Worm (Caenorhabditis elegans) whole organism, young adult: ENCODE data around the gene C04G2.10.

Experiments
- B0035.1 ChIP-seq: sonication (generic microtip); optimal IDR thresholded peaks from 2 replicates; lab custom pipeline; 2016; ENCODE audit warnings: missing genetic modification characterization, mild to moderate bottlenecking, missing compliant biosample characterization, missing genotype, missing genetic modification reagents
- B0261.1 ChIP-seq: sonication (generic microtip); optimal IDR thresholded peaks from 2 replicates; lab custom pipeline; 2016; ENCODE audit warnings: mild to moderate bottlenecking, missing genetic modification characterization, moderate library complexity, missing compliant biosample characterization
- C06A6.2 ChIP-seq: fragments of 200-800 bp; sonication (Bioruptor generic); conservative IDR thresholded peaks from 2 replicates; pipeline ENCODE4 v1.3.6; 2022; ENCODE audit warnings: missing genetic modification characterization, missing compliant biosample characterization
- C17E4.6 ChIP-seq: fragments of 200-800 bp; sonication (Bioruptor generic); IDR thresholded peaks from 2 replicates; pipeline ENCODE4 v1.3.6; 2022; ENCODE audit warnings: missing genetic modification reagents, missing genetic modification characterization, missing compliant biosample characterization
- D2030.7 ChIP-seq: fragments of 200-800 bp; sonication (Bioruptor generic); IDR thresholded peaks from 2 replicates; pipeline ENCODE4 v1.3.6; 2022; ENCODE audit warnings: missing genetic modification reagents, missing genetic modification characterization, missing compliant biosample characterization
- F22D6.2 ChIP-seq: sonication (generic microtip); optimal IDR thresholded peaks from 2 replicates; lab custom pipeline; 2016; ENCODE audit warnings: mild to moderate bottlenecking, missing genetic modification characterization, missing compliant biosample characterization
- F37B4.10 ChIP-seq: fragments of 200-800 bp; sonication (Bioruptor generic); IDR thresholded peaks from 2 replicates; pipeline ENCODE4 v1.3.6; 2022; ENCODE audit warnings: missing genetic modification characterization, missing compliant biosample characterization
- F52B5.7 ChIP-seq: sonication (generic microtip); optimal IDR thresholded peaks from 2 replicates; lab custom pipeline; 2016; ENCODE audit warnings: mild to moderate bottlenecking, missing genetic modification characterization, missing compliant biosample characterization
- F55B11.4 ChIP-seq: sonication (generic microtip); optimal IDR thresholded peaks from 2 replicates; lab custom pipeline; 2016; ENCODE audit warnings: missing compliant biosample characterization, missing genetic modification characterization, borderline replicate concordance; ENCODE audit not compliant: insufficient read depth
- F57A8.1 ChIP-seq: fragments of 200-800 bp; sonication (Bioruptor generic); optimal IDR thresholded peaks from 2 replicates; lab custom pipeline; 2018; ENCODE audit warnings: mild to moderate bottlenecking, missing genetic modification characterization, moderate library complexity, missing compliant biosample characterization
- Y53F4B.3 ChIP-seq: fragments of 200-800 bp; sonication (Bioruptor generic); IDR thresholded peaks from 2 replicates; pipeline ENCODE4 v1.3.6; 2022; ENCODE audit warnings: missing genetic modification reagents, missing genetic modification characterization, missing compliant biosample characterization
- Y67H2A.10 ChIP-seq: fragments of 200-800 bp; sonication (Bioruptor generic); conservative IDR thresholded peaks from 2 replicates; pipeline ENCODE4 v1.3.6; 2022; ENCODE audit warnings: missing genetic modification reagents, missing genetic modification characterization, missing compliant biosample characterization
- ama-1 ChIP-seq, 3 experiments: fragments of 150-350 bp in 1 of 3; sonication (generic microtip) in 2 of 3; optimal IDR thresholded peaks; 2 replicates each; lab custom pipeline; 2014 to 2018; ENCODE audit warnings: missing biosample characterization in 2 of 3, missing genetic modification characterization in 2 of 3, missing genetic modification reagents in 2 of 3
- attf-5 ChIP-seq: fragments of 200-800 bp; sonication (Bioruptor generic); optimal IDR thresholded peaks from 2 replicates; lab custom pipeline; 2018; ENCODE audit warnings: mild to moderate bottlenecking, missing genetic modification characterization, missing compliant biosample characterization
- bed-1 ChIP-seq: fragments of 200-800 bp; sonication (Bioruptor generic); IDR thresholded peaks from 2 replicates; pipeline ENCODE4 v1.3.6; 2022; ENCODE audit warnings: missing genetic modification reagents, missing genetic modification characterization, missing compliant biosample characterization
- bed-2 ChIP-seq: fragments of 200-800 bp; sonication (Bioruptor generic); IDR thresholded peaks from 2 replicates; pipeline ENCODE4 v1.3.6; 2022; ENCODE audit warnings: missing genetic modification reagents, missing genetic modification characterization, missing compliant biosample characterization
- ceh-100 ChIP-seq: fragments of 200-800 bp; sonication (Bioruptor generic); IDR thresholded peaks from 2 replicates; pipeline ENCODE4 v1.3.6; 2022; ENCODE audit warnings: missing genetic modification reagents, missing genetic modification characterization, missing compliant biosample characterization
- ceh-27 ChIP-seq: fragments of 200-800 bp; sonication (Bioruptor generic); optimal IDR thresholded peaks from 2 replicates; lab custom pipeline; 2018; ENCODE audit warnings: mild to moderate bottlenecking, missing genetic modification characterization, moderate library complexity, missing compliant biosample characterization
- ceh-79 ChIP-seq: sonication (generic microtip); optimal IDR thresholded peaks from 2 replicates; lab custom pipeline; 2017; ENCODE audit warnings: mild to moderate bottlenecking, missing genetic modification characterization, missing compliant biosample characterization
- dpl-1 ChIP-seq: fragments of 150-350 bp; optimal IDR thresholded peaks from 2 replicates; lab custom pipeline; 2014; ENCODE audit warnings: missing biosample characterization, missing genetic modification reagents, missing genetic modification characterization
- ets-4 ChIP-seq: fragments of 200-800 bp; sonication (Bioruptor generic); optimal IDR thresholded peaks from 2 replicates; lab custom pipeline; 2018; ENCODE audit warnings: mild to moderate bottlenecking, missing genetic modification characterization, missing compliant biosample characterization
- lag-1 ChIP-seq: fragments of 200-800 bp; sonication (Bioruptor generic); IDR thresholded peaks from 2 replicates; pipeline ENCODE4 v1.3.6; 2022; ENCODE audit warnings: missing genetic modification reagents, missing genetic modification characterization, missing compliant biosample characterization
- let-607 ChIP-seq, 2 experiments: fragments of 200-800 bp in 1 of 2; sonication (Bioruptor generic) in 1 of 2; sonication (generic microtip) in 1 of 2; optimal IDR thresholded peaks; 2 replicates each; lab custom pipeline; 2016 to 2018; ENCODE audit warnings: mild to moderate bottlenecking in 2 of 2, missing compliant biosample characterization in 2 of 2, missing genetic modification characterization in 2 of 2, moderate library complexity in 2 of 2, missing genotype in 1 of 2
- lin-35 ChIP-seq, 3 experiments: fragments of 150-350 bp in 2 of 3; sonication (generic microtip) in 1 of 3; optimal IDR thresholded peaks; 2 replicates each; lab custom pipeline; 2014 to 2018; ENCODE audit warnings: missing biosample characterization in 3 of 3, missing genetic modification characterization in 3 of 3, missing genetic modification reagents in 3 of 3
- lin-40 ChIP-seq: sonication (generic microtip); optimal IDR thresholded peaks from 2 replicates; lab custom pipeline; 2016; ENCODE audit warnings: missing genetic modification characterization, mild to moderate bottlenecking, missing compliant biosample characterization, missing genotype, missing genetic modification reagents
- lir-1 ChIP-seq: fragments of 200-800 bp; sonication (Bioruptor generic); conservative IDR thresholded peaks from 2 replicates; pipeline ENCODE4 v1.3.6; 2022; ENCODE audit warnings: missing genetic modification reagents, missing genetic modification characterization, missing compliant biosample characterization
- lsy-27 ChIP-seq: sonication (generic microtip); optimal IDR thresholded peaks from 2 replicates; lab custom pipeline; 2017; ENCODE audit warnings: missing genetic modification characterization, mild to moderate bottlenecking, missing compliant biosample characterization, antibody characterized with exemption, missing genotype, borderline replicate concordance; ENCODE audit not compliant: insufficient read depth
- mel-28 ChIP-seq: sonication (generic microtip); optimal IDR thresholded peaks from 2 replicates; lab custom pipeline; 2016; ENCODE audit warnings: borderline replicate concordance, mild to moderate bottlenecking, missing genetic modification characterization, missing compliant biosample characterization
- mes-4 ChIP-seq: sonication (generic microtip); optimal IDR thresholded peaks from 2 replicates; lab custom pipeline; 2016; ENCODE audit warnings: missing genotype, missing genetic modification characterization, missing compliant biosample characterization
- nfya-2 ChIP-seq: fragments of 200-800 bp; sonication (Bioruptor generic); IDR thresholded peaks from 2 replicates; pipeline ENCODE4 v1.3.6; 2022; ENCODE audit warnings: missing genetic modification reagents, missing genetic modification characterization, missing compliant biosample characterization
- nhr-27 ChIP-seq: fragments of 200-800 bp; sonication (Bioruptor generic); optimal IDR thresholded peaks from 2 replicates; lab custom pipeline; 2018; ENCODE audit warnings: mild to moderate bottlenecking, missing genetic modification characterization, moderate library complexity, missing compliant biosample characterization
- nhr-80 ChIP-seq: sonication (generic microtip); optimal IDR thresholded peaks from 2 replicates; lab custom pipeline; 2016; ENCODE audit warnings: missing genetic modification characterization, missing compliant biosample characterization
- nhr-90 ChIP-seq: sonication (generic microtip); optimal IDR thresholded peaks from 2 replicates; lab custom pipeline; 2016; ENCODE audit warnings: missing genotype, mild to moderate bottlenecking, missing genetic modification characterization, missing compliant biosample characterization
- rcor-1 ChIP-seq: fragments of 200-800 bp; sonication (Bioruptor generic); IDR thresholded peaks from 2 replicates; pipeline ENCODE4 v1.3.6; 2022; ENCODE audit warnings: missing genetic modification reagents, missing genetic modification characterization, missing compliant biosample characterization
- snpc-1.1 ChIP-seq: sonication (generic microtip); optimal IDR thresholded peaks from 2 replicates; lab custom pipeline; 2017; ENCODE audit warnings: missing genetic modification characterization, mild to moderate bottlenecking, missing compliant biosample characterization, antibody characterized with exemption, moderate library complexity, missing genotype, missing genetic modification reagents; ENCODE audit not compliant: insufficient read depth
- tbx-9 ChIP-seq: sonication (generic microtip); optimal IDR thresholded peaks from 2 replicates; lab custom pipeline; 2016; ENCODE audit warnings: borderline replicate concordance, missing genetic modification characterization, inconsistent platforms, missing compliant biosample characterization
- unc-62 ChIP-seq: fragments of 150-350 bp; optimal IDR thresholded peaks from 2 replicates; lab custom pipeline; 2014; ENCODE audit warnings: missing biosample characterization, missing genetic modification reagents, missing genetic modification characterization
- zim-3 ChIP-seq: sonication (generic microtip); optimal IDR thresholded peaks from 2 replicates; lab custom pipeline; 2017; ENCODE audit warnings: mild to moderate bottlenecking, missing genetic modification characterization, moderate library complexity, missing compliant biosample characterization

The C04G2.10 gene

DNA sequence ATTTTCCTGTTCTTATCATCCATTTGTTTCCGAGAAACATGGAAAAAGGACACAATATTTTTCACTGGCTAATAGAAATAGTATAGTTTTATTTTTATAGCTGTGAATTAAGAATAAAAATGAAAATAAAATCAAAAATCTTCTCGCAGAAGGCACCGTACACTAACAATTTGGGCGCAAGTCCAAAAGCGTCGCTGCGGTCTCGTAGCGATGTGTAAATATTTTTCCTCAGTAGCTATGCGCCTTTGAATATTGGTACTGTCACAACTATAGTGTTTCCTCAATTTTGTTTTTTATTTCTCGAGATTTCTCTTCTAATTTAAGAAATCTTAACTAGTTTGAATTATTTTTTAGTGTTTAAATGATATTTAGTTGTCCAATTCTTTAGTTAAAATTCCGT is 41.8 kb downstream of the C04G2.10 start (continued):
- no peak for TF ChIP-seq C17E4.6 (GFP tag; lab: Robert Waterston, UW)
- TF ChIP-seq D2030.7 (GFP tag; lab: Robert Waterston, UW): peak; percentile 51
- no peak for TF ChIP-seq attf-5 (GFP tag; lab: Kevin White, UChicago)
- no peak for TF ChIP-seq ceh-27 (GFP tag; lab: Kevin White, UChicago)
- TF ChIP-seq lin-40: no peak
- no peak for TF ChIP-seq ceh-79 (tag; lab: Kevin White, UChicago)
- no peak for TF ChIP-seq C06A6.2
- TF ChIP-seq dpl-1 (GFP tag; lab: Kevin White, UChicago): no peak
- no peak for TF ChIP-seq zim-3 (tag; lab: Kevin White, UChicago)
- TF ChIP-seq lir-1 (GFP tag; lab: Robert Waterston, UW): no peak

DNA sequence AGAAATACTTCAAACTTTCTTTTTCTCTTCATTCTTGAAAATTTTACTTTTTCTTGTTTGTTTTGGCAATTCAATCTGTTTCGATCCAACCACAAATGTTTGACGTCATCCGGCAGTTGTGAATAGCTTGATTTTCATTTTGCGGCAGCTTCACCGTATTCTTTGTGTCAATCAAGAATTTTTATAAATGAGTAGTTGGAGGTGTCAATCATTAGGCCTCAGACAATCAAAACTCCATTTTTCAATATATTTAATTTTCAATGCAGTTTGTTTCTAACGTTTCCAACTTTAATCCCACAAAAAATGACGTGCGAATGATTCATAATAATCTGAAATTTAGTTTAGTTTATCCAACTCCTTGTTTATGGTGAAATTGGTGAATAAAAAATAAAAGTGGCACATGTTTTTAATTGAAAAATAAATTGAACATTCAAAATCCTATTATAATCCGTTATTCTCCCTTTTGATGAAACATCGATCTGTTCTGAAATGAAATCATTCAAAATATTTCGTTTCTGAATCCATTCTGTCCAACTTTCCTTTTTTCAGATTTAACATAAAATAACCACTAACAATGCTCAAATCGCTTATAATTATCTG is 42.3 kb downstream of the C04G2.10 start, which contains the start of gene ttr-53:
ttr-53 (plus strand) TSS at position 550 of the 600 bp plus-strand sequence.
- TF ChIP-seq lag-1 (GFP tag; lab: Robert Waterston, UW) (no peak), F57A8.1 (no peak), let-607 (tag; optimal IDR thresholded peaks at IDR 0.05; lab: Kevin White, UChicago) (peak; percentile 87 to 90), ama-1 (optimal IDR thresholded peaks at IDR 0.05; lab: Kevin White, UChicago) (no peak), ama-1 (GFP tag; optimal IDR thresholded peaks at IDR 0.05; lab: Kevin White, UChicago) (no peak), nhr-27 (tag; lab: Kevin White, UChicago) (no peak), nhr-80 (peak; percentile 6), Y53F4B.3 (no peak), nfya-2 (GFP tag; lab: Robert Waterston, UW) (no peak), unc-62 (GFP tag; lab: Kevin White, UChicago) (no peak), F37B4.10 (GFP tag; lab: Robert Waterston, UW) (no peak), rcor-1 (no peak), F52B5.7 (tag; lab: Kevin White, UChicago) (no peak), ets-4 (GFP tag; lab: Kevin White, UChicago) (no peak), F55B11.4 (tag; lab: Kevin White, UChicago) (no peak), snpc-1.1 (tag; lab: Kevin White, UChicago) (no peak)

DNA sequence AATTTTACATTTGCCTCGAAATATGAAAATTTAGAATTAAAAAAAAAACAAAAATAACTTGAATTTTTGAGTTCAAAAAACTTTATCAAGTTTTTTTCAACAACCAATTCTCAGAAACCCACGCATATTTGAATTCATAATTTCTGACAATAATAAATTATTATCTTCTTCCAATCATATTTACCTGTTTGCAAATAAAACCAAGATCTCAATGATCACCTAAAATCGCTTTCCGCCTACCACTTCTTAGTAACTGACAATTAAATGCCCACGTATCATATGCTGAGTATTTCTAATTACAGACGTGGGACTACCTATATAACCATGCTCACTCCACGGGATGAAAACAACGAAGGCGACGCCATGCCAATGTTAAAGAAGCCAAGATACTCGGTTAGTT is 46.5 kb downstream of the C04G2.10 start, which contains the start of gene pps-1:
pps-1 (plus strand) TSS at position 301 of the 400 bp plus-strand sequence.
- TF ChIP-seq B0035.1 (tag; lab: Kevin White, UChicago): no peak
- TF ChIP-seq nhr-27 (tag; lab: Kevin White, UChicago): no peak
- no peak for TF ChIP-seq B0261.1 (tag; lab: Kevin White, UChicago)
- no peak for TF ChIP-seq nfya-2 (GFP tag; lab: Robert Waterston, UW)
- no peak for TF ChIP-seq lin-35 (GFP tag; optimal IDR thresholded peaks at IDR 0.05; lab: Kevin White, UChicago)
- TF ChIP-seq mes-4 (tag; lab: Kevin White, UChicago): no peak
- no peak for TF ChIP-seq bed-1 (GFP tag; lab: Robert Waterston, UW)
- TF ChIP-seq lsy-27 (tag; lab: Kevin White, UChicago): no peak
- TF ChIP-seq F22D6.2: no peak
- TF ChIP-seq ceh-100 (GFP tag; lab: Robert Waterston, UW): no peak
- no peak for TF ChIP-seq nhr-90 (tag; lab: Kevin White, UChicago)
- no peak for TF ChIP-seq mel-28
- no peak for TF ChIP-seq bed-2
- no peak for TF ChIP-seq Y67H2A.10 (GFP tag; lab: Robert Waterston, UW)
- TF ChIP-seq tbx-9 (tag; lab: Kevin White, UChicago): no peak
